Fruit fly (Drosophila melanogaster): Measurements from ENCODE around the gene CG11327.
A peak's percentile ranks its signal among the peaks of the same experiment; 100 is the strongest.

CG11327 gene

dm6 chr2L:6673211-6674012 lies 13.1 kb downstream of the CG11327 start, which contains the start of gene Spn27A (continued):
- TF ChIP-seq CG8924 (tag; optimal IDR thresholded peaks at IDR 0.05) (no peak), ind (GFP tag; optimal IDR thresholded peaks at IDR 0.05) (peak; percentile 29), dysf (GFP tag; IDR thresholded peaks at IDR 0.05) (peak; percentile 54), CG17328 (GFP tag; IDR thresholded peaks at IDR 0.05) (peak; percentile 39; the same call in 1 of the 2 replicates), CG3065 (GFP tag; optimal IDR thresholded peaks at IDR 0.05) (no peak), Scr (GFP tag; IDR thresholded peaks at IDR 0.05; ENCODE audit: partially characterized antibody) (peak; percentile 24; the same call in 1 of the 2 replicates), CG34376 (GFP tag; optimal IDR thresholded peaks at IDR 0.05) (peak; percentile 29), CG3281 (GFP tag; optimal IDR thresholded peaks at IDR 0.05) (peak; percentile 60), CG8388 (GFP tag; optimal IDR thresholded peaks at IDR 0.05) (peak; percentile 49), CG12391 (tag; optimal IDR thresholded peaks at IDR 0.05) (peak; percentile 72), prd (optimal IDR thresholded peaks at IDR 0.05) (no peak), prd (GFP tag; IDR thresholded peaks at IDR 0.05) (peak; percentile 54; the same call in 2 of the 3 replicates), Xbp1 (GFP tag; optimal IDR thresholded peaks at IDR 0.05) (peak; percentile 64), lov (optimal IDR thresholded peaks at IDR 0.05) (no peak), lov (GFP tag; IDR thresholded peaks at IDR 0.05) (no peak), CG17912 (GFP tag; optimal IDR thresholded peaks at IDR 0.05) (peak; percentile 40), HmgZ (tag; optimal IDR thresholded peaks at IDR 0.05) (peak; percentile 55), CHES-1-like (GFP tag; optimal IDR thresholded peaks at IDR 0.05) (peak; percentile 59), CG12104 (GFP tag; optimal IDR thresholded peaks at IDR 0.05) (peak; percentile 56), CG10267 (tag; optimal IDR thresholded peaks at IDR 0.05) (peak; percentile 95), CG3407 (GFP tag; optimal IDR thresholded peaks at IDR 0.05) (no peak), H15 (GFP tag; IDR thresholded peaks at IDR 0.05) (0 out of 3 replicates have a peak, but pooled peaks have one; percentile 43), Dip2 (GFP tag; IDR thresholded peaks at IDR 0.05) (no peak), fd64A (GFP tag; optimal IDR thresholded peaks at IDR 0.05) (no peak), pita (GFP tag; optimal IDR thresholded peaks at IDR 0.05) (no peak), ftz-f1 (GFP tag; optimal IDR thresholded peaks at IDR 0.05) (no peak), CG9797 (GFP tag; optimal IDR thresholded peaks at IDR 0.05) (peak; percentile 63), Kr (GFP tag; optimal IDR thresholded peaks at IDR 0.05) (no peak), Trl (optimal IDR thresholded peaks at IDR 0.05) (peak; percentile 50 to 60), Trl (GFP tag; optimal IDR thresholded peaks at IDR 0.05) (peak; percentile 43), hth (optimal IDR thresholded peaks at IDR 0.05) (no peak), HLH54F (GFP tag; optimal IDR thresholded peaks at IDR 0.05) (peak; percentile 70), NFAT (GFP tag; IDR thresholded peaks at IDR 0.05) (peak; percentile 1; the same call in 1 of the 2 replicates), btn (GFP tag; optimal IDR thresholded peaks at IDR 0.05) (peak; percentile 1), stwl (tag; optimal IDR thresholded peaks at IDR 0.05) (peak; percentile 90), Doc2 (GFP tag; IDR thresholded peaks at IDR 0.05) (no peak), CG15073 (GFP tag; optimal IDR thresholded peaks at IDR 0.05) (no peak), Dref (GFP tag; IDR thresholded peaks at IDR 0.05) (0 out of 2 replicates have a peak, but pooled peaks have one; percentile 33), CG2116 (GFP tag; optimal IDR thresholded peaks at IDR 0.05) (peak; percentile 31), dm (GFP tag; optimal IDR thresholded peaks at IDR 0.05) (peak; percentile 63), hbn (GFP tag; IDR thresholded peaks at IDR 0.05; ENCODE audit: partially characterized antibody) (peak; percentile 26), tll (GFP tag; optimal IDR thresholded peaks at IDR 0.05) (no peak), Vsx1 (GFP tag; optimal IDR thresholded peaks at IDR 0.05) (no peak), crp (GFP tag; optimal IDR thresholded peaks at IDR 0.05) (peak; percentile 88 to 97), Oli (tag; optimal IDR thresholded peaks at IDR 0.05) (peak; percentile 63), CG9609 (GFP tag; optimal IDR thresholded peaks at IDR 0.05) (peak; percentile 46), ase (GFP tag; IDR thresholded peaks at IDR 0.05) (no peak), CG13123 (GFP tag; optimal IDR thresholded peaks at IDR 0.05) (no peak), salm (tag; optimal IDR thresholded peaks at IDR 0.05) (peak; percentile 31), gcm2 (GFP tag; optimal IDR thresholded peaks at IDR 0.05) (no peak)

All from whole organism, embryonic.